Worm (Caenorhabditis elegans) whole organism, young adult: ENCODE data around the gene F31D4.2.

Source experiments
- egl-44 ChIP-seq: fragments of 200-800 bp; sonication (Bioruptor generic); IDR thresholded peaks from 2 replicates; pipeline ENCODE4 v1.3.6; 2022; ENCODE audit warnings: missing genetic modification reagents, missing genetic modification characterization, missing compliant biosample characterization
- nhr-90 ChIP-seq: sonication (generic microtip); optimal IDR thresholded peaks from 2 replicates; lab custom pipeline; 2016; ENCODE audit warnings: missing genotype, mild to moderate bottlenecking, missing genetic modification characterization, missing compliant biosample characterization
- rec-8 ChIP-seq, 2 experiments: sonication (generic microtip); optimal IDR thresholded peaks; 2 replicates each; lab custom pipeline; 2016; ENCODE audit warnings: mild to moderate bottlenecking in 2 of 2, missing genetic modification characterization in 2 of 2, missing genetic modification reagents in 2 of 2, missing genotype in 2 of 2, missing biosample characterization in 1 of 2, missing compliant biosample characterization in 1 of 2, moderate library complexity in 1 of 2

- TF ChIP-seq rec-8 (tag; optimal IDR thresholded peaks at IDR 0.05; lab: Kevin White, UChicago) = no peak
- no peak for TF ChIP-seq egl-44
- TF ChIP-seq nhr-90 (tag; lab: Kevin White, UChicago) = no peak
Measured at ce11 chrV:20828820-20829219, 16.5 kb downstream of the F31D4.2 start, which contains the start of gene sbt-1.
